Fruit fly (Drosophila melanogaster) S2 (cell line): ENCODE results near the gene RpL22.

Source experiments
- CG8478 ChIP-seq: fragments of >200 bp; optimal IDR thresholded peaks from 2 replicates; lab custom pipeline; 2018
- CTCF ChIP-seq, 2 experiments: fragments of >200 bp; optimal IDR thresholded peaks; 2 replicates each; lab custom pipeline; 2018

DNA sequence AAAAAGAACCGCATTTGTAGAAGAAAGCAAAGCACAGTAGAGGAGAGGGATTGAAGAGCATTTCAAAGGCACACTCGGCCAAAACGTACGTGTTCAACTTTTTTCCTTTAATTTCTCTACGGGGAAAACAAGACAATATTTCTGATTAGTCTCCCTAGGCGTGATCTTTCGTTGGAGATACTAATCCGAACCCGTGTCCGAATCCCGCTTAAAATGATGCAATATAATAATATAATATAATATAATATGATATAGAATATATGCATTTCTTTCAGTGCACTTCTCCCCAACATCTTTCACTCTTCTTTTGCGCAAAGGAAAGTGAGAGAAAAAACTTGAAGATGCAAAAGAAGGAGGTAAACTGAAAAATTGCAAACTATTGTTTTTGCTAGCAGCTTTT lies 40.4 kb downstream of the RpL22 start:
- no peak for TF ChIP-seq CTCF (optimal IDR thresholded peaks at IDR 0.05; lab: Kevin White, UChicago)
- no peak for TF ChIP-seq CG8478 (lab: Kevin White, UChicago)
